Fruit fly (Drosophila melanogaster) whole organism, wandering third instar larva: ENCODE data around the gene CG12498.

Experiments
- Abd-B ChIP-seq: fragments of >200 bp; optimal IDR thresholded peaks from 2 replicates; lab custom pipeline; 2017; ENCODE audit warnings: missing biosample characterization, missing genetic modification characterization
- CG32264 ChIP-seq: fragments of 200-800 bp; sonication (Bioruptor generic); optimal IDR thresholded peaks from 2 replicates; lab custom pipeline; 2016; ENCODE audit warnings: missing biosample characterization, missing genetic modification characterization
- CrebA ChIP-seq: fragments of 200-800 bp; sonication (Bioruptor generic); optimal IDR thresholded peaks from 2 replicates; lab custom pipeline; 2016; ENCODE audit warnings: missing biosample characterization, mild to moderate bottlenecking, missing genetic modification characterization, borderline replicate concordance
- HLH106 ChIP-seq: fragments of 200-800 bp; optimal IDR thresholded peaks from 3 replicates; lab custom pipeline; 2019; ENCODE audit warnings: missing biosample characterization, mild to moderate bottlenecking, missing genetic modification characterization, moderate library complexity
- Hnf4 ChIP-seq: fragments of 200-800 bp; sonication (Bioruptor generic); optimal IDR thresholded peaks from 2 replicates; lab custom pipeline; 2016; ENCODE audit warnings: missing biosample characterization, mild to moderate bottlenecking, missing genetic modification characterization
- Hr78 ChIP-seq: fragments of >200 bp; optimal IDR thresholded peaks from 2 replicates; lab custom pipeline; 2017; ENCODE audit warnings: missing biosample characterization, missing genetic modification characterization
- Jra ChIP-seq: sonication (Bioruptor generic); optimal IDR thresholded peaks from 2 replicates; lab custom pipeline; 2016; ENCODE audit warnings: missing biosample characterization, missing genetic modification characterization
- Mio ChIP-seq: sonication (Bioruptor generic); optimal IDR thresholded peaks from 2 replicates; lab custom pipeline; 2016; ENCODE audit warnings: missing biosample characterization, missing genetic modification characterization
- Myc ChIP-seq: fragments of >200 bp; optimal IDR thresholded peaks from 2 replicates; lab custom pipeline; 2017
- N ChIP-seq: fragments of >200 bp; optimal IDR thresholded peaks from 2 replicates; lab custom pipeline; 2018; ENCODE audit warnings: missing biosample characterization, missing external identifiers, missing genetic modification characterization
- OdsH ChIP-seq: fragments of 200-800 bp; sonication (Bioruptor generic); optimal IDR thresholded peaks from 2 replicates; lab custom pipeline; 2016; ENCODE audit warnings: missing biosample characterization, mild to moderate bottlenecking, missing genetic modification characterization
- Rel ChIP-seq, 2 experiments: fragments of 200-800 bp; sonication (Bioruptor generic) in 1 of 2; optimal IDR thresholded peaks; 2 replicates in 1 of 2; 3 replicates in 1 of 2; lab custom pipeline; 2016 to 2019; ENCODE audit warnings: mild to moderate bottlenecking in 2 of 2, missing biosample characterization in 2 of 2, missing genetic modification characterization in 2 of 2, moderate library complexity in 1 of 2
- Sp1 ChIP-seq: fragments of 200-800 bp; sonication (Bioruptor generic); optimal IDR thresholded peaks from 3 replicates; lab custom pipeline; 2019; ENCODE audit warnings: missing biosample characterization, mild to moderate bottlenecking, missing genetic modification characterization, moderate library complexity
- br ChIP-seq: fragments of 200-800 bp; sonication (Bioruptor generic); optimal IDR thresholded peaks from 2 replicates; lab custom pipeline; 2016; ENCODE audit warnings: missing biosample characterization, missing genetic modification characterization
- dl ChIP-seq, 2 experiments: fragments of 175-275, 200-275 bp in 1 of 2; fragments of 200-275 bp in 1 of 2; sonication (Bioruptor generic); optimal IDR thresholded peaks; lab custom pipeline; 2018; ENCODE audit warnings: mild to moderate bottlenecking in 2 of 2, missing biosample characterization in 2 of 2, missing genetic modification characterization in 2 of 2, moderate library complexity in 2 of 2; ENCODE audit not compliant: partially characterized antibody in 2 of 2, insufficient read depth in 1 of 2
- dmrt93B ChIP-seq: fragments of 200-800 bp; sonication (Bioruptor generic); optimal IDR thresholded peaks from 2 replicates; lab custom pipeline; 2018; ENCODE audit warnings: missing biosample characterization, mild to moderate bottlenecking, missing genetic modification characterization
- ey ChIP-seq: fragments of 200-800 bp; sonication (Bioruptor generic); optimal IDR thresholded peaks from 2 replicates; lab custom pipeline; 2016; ENCODE audit warnings: missing biosample characterization, missing genetic modification characterization
- h ChIP-seq: fragments of 200-800 bp; sonication (Bioruptor generic); optimal IDR thresholded peaks from 3 replicates; lab custom pipeline; 2016; ENCODE audit warnings: missing biosample characterization, mild to moderate bottlenecking, missing genetic modification characterization
- lola ChIP-seq: fragments of >200 bp; optimal IDR thresholded peaks from 2 replicates; lab custom pipeline; 2017; ENCODE audit warnings: missing biosample characterization, missing genetic modification characterization
- psq ChIP-seq: fragments of 200-800 bp; sonication (Bioruptor generic); optimal IDR thresholded peaks from 3 replicates; lab custom pipeline; 2017; ENCODE audit warnings: missing biosample characterization, mild to moderate bottlenecking, missing genetic modification characterization, moderate library complexity
- rgr ChIP-seq: fragments of 200-800 bp; sonication (Bioruptor generic); optimal IDR thresholded peaks from 3 replicates; lab custom pipeline; 2016; ENCODE audit warnings: missing biosample characterization, mild to moderate bottlenecking, missing genetic modification characterization
- sage ChIP-seq: fragments of 200-800 bp; sonication (Bioruptor generic); optimal IDR thresholded peaks from 2 replicates; lab custom pipeline; 2016; ENCODE audit warnings: missing biosample characterization, mild to moderate bottlenecking, missing genetic modification characterization
- sv ChIP-seq: fragments of 200-800 bp; sonication (Bioruptor generic); optimal IDR thresholded peaks from 3 replicates; lab custom pipeline; 2016; ENCODE audit warnings: missing biosample characterization, missing genetic modification characterization
- tai ChIP-seq: sonication (Bioruptor generic); optimal IDR thresholded peaks from 2 replicates; lab custom pipeline; 2016; ENCODE audit warnings: missing biosample characterization, missing genetic modification characterization
- usp ChIP-seq: fragments of >200 bp; optimal IDR thresholded peaks from 2 replicates; lab custom pipeline; 2017; ENCODE audit warnings: missing biosample characterization, missing genetic modification characterization
- woc ChIP-seq: sonication (Bioruptor generic); optimal IDR thresholded peaks from 2 replicates; lab custom pipeline; 2016; ENCODE audit warnings: missing biosample characterization, mild to moderate bottlenecking, missing genetic modification characterization

CG12498 gene

dm6 chrX:2811059-2811458 lies 1.4 kb downstream of the CG12498 start:
- TF ChIP-seq Mio = no peak
- TF ChIP-seq sv (GFP tag; lab: Kevin White, UChicago) = no peak
- no peak for TF ChIP-seq Jra
- no peak for TF ChIP-seq tai (GFP tag; lab: Kevin White, UChicago)
- TF ChIP-seq ey (GFP tag; lab: Kevin White, UChicago) = no peak
- TF ChIP-seq Hr78 (GFP tag; lab: Kevin White, UChicago) = no peak
- no peak for TF ChIP-seq Abd-B (GFP tag; lab: Kevin White, UChicago)
- TF ChIP-seq h = no peak
- no peak for TF ChIP-seq rgr (GFP tag; lab: Kevin White, UChicago)
- TF ChIP-seq N (GFP tag; lab: Kevin White, UChicago) = no peak

dm6 chrX:2811703-2812102 lies 2.0 kb downstream of the CG12498 start:
- no peak for TF ChIP-seq tai (GFP tag; lab: Kevin White, UChicago)
- no peak for TF ChIP-seq HLH106
- TF ChIP-seq Sp1 (GFP tag; lab: Kevin White, UChicago) = no peak
- TF ChIP-seq Jra = no peak
- no peak for TF ChIP-seq sage (GFP tag; lab: Kevin White, UChicago)
- no peak for TF ChIP-seq dl (GFP tag; optimal IDR thresholded peaks at IDR 0.05; lab: Kevin White, UChicago; ENCODE audit: insufficient read depth in 1 of 2, partially characterized antibody in 2 of 2)
- TF ChIP-seq Hnf4 (GFP tag; lab: Kevin White, UChicago) = no peak
- TF ChIP-seq CrebA (GFP tag; lab: Kevin White, UChicago) = no peak
- TF ChIP-seq psq (GFP tag; lab: Kevin White, UChicago) = no peak
- no peak for TF ChIP-seq usp
- TF ChIP-seq lola = no peak
- TF ChIP-seq br = no peak
- no peak for TF ChIP-seq Myc
- TF ChIP-seq h = no peak

- TF ChIP-seq Myc = no peak
- TF ChIP-seq dl (GFP tag; optimal IDR thresholded peaks at IDR 0.05; lab: Kevin White, UChicago; ENCODE audit: insufficient read depth in 1 of 2, partially characterized antibody in 2 of 2) = no peak
- TF ChIP-seq Rel (GFP tag; optimal IDR thresholded peaks at IDR 0.05; lab: Kevin White, UChicago) = no peak
- TF ChIP-seq Rel (tag; optimal IDR thresholded peaks at IDR 0.05; lab: Kevin White, UChicago) = no peak
- no peak for TF ChIP-seq lola
- TF ChIP-seq Hr78 (GFP tag; lab: Kevin White, UChicago) = no peak
- TF ChIP-seq h = no peak
- no peak for TF ChIP-seq psq (GFP tag; lab: Kevin White, UChicago)
- no peak for TF ChIP-seq sv (GFP tag; lab: Kevin White, UChicago)
- no peak for TF ChIP-seq N (GFP tag; lab: Kevin White, UChicago)
- no peak for TF ChIP-seq ey (GFP tag; lab: Kevin White, UChicago)
- no peak for TF ChIP-seq OdsH (GFP tag; lab: Kevin White, UChicago)
- no peak for TF ChIP-seq dmrt93B (GFP tag; lab: Kevin White, UChicago)
- no peak for TF ChIP-seq woc
- no peak for TF ChIP-seq sage (GFP tag; lab: Kevin White, UChicago)
Measured at dm6 chrX:2813106-2813505, 3.4 kb downstream of the CG12498 start.

- no peak for TF ChIP-seq Hr78 (GFP tag; lab: Kevin White, UChicago)
- TF ChIP-seq CG32264 = no peak
- no peak for TF ChIP-seq Mio
- TF ChIP-seq dl (GFP tag; optimal IDR thresholded peaks at IDR 0.05; lab: Kevin White, UChicago; ENCODE audit: insufficient read depth in 1 of 2, partially characterized antibody in 2 of 2) = no peak
- no peak for TF ChIP-seq OdsH (GFP tag; lab: Kevin White, UChicago)
- no peak for TF ChIP-seq lola
Measured at dm6 chrX:2814423-2814822, 4.7 kb downstream of the CG12498 start.
